Fruit fly (Drosophila melanogaster) whole organism, embryonic: ENCODE data around the gene Gr93a.

ENCODE experiments used
- ATbp ChIP-seq: fragments of 200-800 bp; sonication (Bioruptor generic); optimal IDR thresholded peaks from 2 replicates; lab custom pipeline; 2017; ENCODE audit warnings: missing biosample characterization, mild to moderate bottlenecking, missing genetic modification characterization, missing genetic modification reagents
- Aef1 ChIP-seq: fragments of 200-800 bp; sonication (Bioruptor generic); IDR thresholded peaks from 3 replicates; pipeline ENCODE4 v1.3.6; 2022; ENCODE audit warnings: missing biosample characterization, missing genetic modification characterization
- B-H2 ChIP-seq: fragments of 200-800 bp; sonication (Bioruptor generic); optimal IDR thresholded peaks from 2 replicates; lab custom pipeline; 2018; ENCODE audit warnings: missing biosample characterization, mild to moderate bottlenecking, missing genetic modification characterization
- CG10267 ChIP-seq: fragments of 200-800 bp; sonication (Bioruptor generic); optimal IDR thresholded peaks from 2 replicates; lab custom pipeline; 2018; ENCODE audit warnings: missing biosample characterization, mild to moderate bottlenecking, missing genetic modification characterization, moderate library complexity
- CG10321 ChIP-seq: fragments of 200-800 bp; sonication (Bioruptor generic); IDR thresholded peaks from 2 replicates; pipeline ENCODE4 v1.3.6; 2022; ENCODE audit warnings: missing biosample characterization, missing genetic modification characterization
- CG10565 ChIP-seq: fragments of 200-800 bp; sonication (Bioruptor generic); optimal IDR thresholded peaks from 3 replicates; lab custom pipeline; 2016; ENCODE audit warnings: missing biosample characterization, mild to moderate bottlenecking, missing genetic modification characterization
- CG10979 ChIP-seq: fragments of 200-800 bp; sonication (Bioruptor generic); optimal IDR thresholded peaks from 2 replicates; lab custom pipeline; 2018; ENCODE audit warnings: missing biosample characterization, mild to moderate bottlenecking, missing genetic modification characterization, moderate library complexity
- CG12104 ChIP-seq: fragments of 200-800 bp; sonication (Bioruptor generic); optimal IDR thresholded peaks from 3 replicates; lab custom pipeline; 2016; ENCODE audit warnings: missing biosample characterization, missing genetic modification characterization
- CG1233 ChIP-seq: fragments of 200-800 bp; sonication (Bioruptor generic); optimal IDR thresholded peaks from 4 replicates; lab custom pipeline; 2018; ENCODE audit warnings: missing biosample characterization, mild to moderate bottlenecking, missing genetic modification characterization
- CG12659 ChIP-seq: fragments of 200-800 bp; sonication (Bioruptor generic); optimal IDR thresholded peaks from 3 replicates; lab custom pipeline; 2017; ENCODE audit warnings: mild to moderate bottlenecking, missing biosample characterization, missing genetic modification reagents, missing genetic modification characterization
- CG15601 ChIP-seq: fragments of 200-800 bp; sonication (Bioruptor generic); optimal IDR thresholded peaks from 3 replicates; lab custom pipeline; 2019; ENCODE audit warnings: missing biosample characterization, mild to moderate bottlenecking, missing genetic modification characterization, moderate library complexity
- CG17186 ChIP-seq: fragments of 200-800 bp; sonication (Bioruptor generic); optimal IDR thresholded peaks from 3 replicates; lab custom pipeline; 2017; ENCODE audit warnings: missing biosample characterization, missing genetic modification reagents, missing genetic modification characterization
- CG2116 ChIP-seq: fragments of 200-800 bp; sonication (Bioruptor generic); optimal IDR thresholded peaks from 3 replicates; lab custom pipeline; 2018; ENCODE audit warnings: missing biosample characterization, mild to moderate bottlenecking, missing genetic modification characterization
- CG2678 ChIP-seq: fragments of 200-800 bp; sonication (Bioruptor generic); optimal IDR thresholded peaks from 3 replicates; lab custom pipeline; 2019; ENCODE audit warnings: missing biosample characterization, mild to moderate bottlenecking, missing genetic modification characterization, moderate library complexity
- CG31441 ChIP-seq: fragments of 200-800 bp; sonication (Bioruptor generic); IDR thresholded peaks from 2 replicates; pipeline ENCODE4 v1.3.6; 2022; ENCODE audit warnings: missing biosample characterization, missing genetic modification characterization
- CG3407 ChIP-seq: fragments of 200-800 bp; sonication (Bioruptor generic); optimal IDR thresholded peaks from 2 replicates; lab custom pipeline; 2018; ENCODE audit warnings: missing biosample characterization, mild to moderate bottlenecking, missing genetic modification characterization
- CG6175 ChIP-seq: fragments of 200-800 bp; sonication (Bioruptor generic); IDR thresholded peaks from 3 replicates; pipeline ENCODE4 v1.3.6; 2022; ENCODE audit warnings: missing biosample characterization, missing genetic modification characterization
- CG6683 ChIP-seq: fragments of 200-800 bp; sonication (Bioruptor generic); optimal IDR thresholded peaks from 2 replicates; lab custom pipeline; 2017; ENCODE audit warnings: missing biosample characterization, mild to moderate bottlenecking, missing genetic modification characterization, missing genetic modification reagents
- CG7357 ChIP-seq: fragments of 200-800 bp; sonication (Bioruptor generic); IDR thresholded peaks from 3 replicates; pipeline ENCODE4 v1.3.6; 2022; ENCODE audit warnings: missing biosample characterization, missing genetic modification characterization
- CG7987 ChIP-seq: fragments of 200-800 bp; sonication (Bioruptor generic); optimal IDR thresholded peaks from 2 replicates; lab custom pipeline; 2018; ENCODE audit warnings: missing biosample characterization, mild to moderate bottlenecking, missing genetic modification characterization, moderate library complexity
- CkIIα-i1 ChIP-seq: fragments of 200-800 bp; sonication (Bioruptor generic); IDR thresholded peaks from 2 replicates; pipeline ENCODE4 v1.3.6; 2022; ENCODE audit warnings: missing biosample characterization, missing genetic modification characterization
- D ChIP-seq, 2 experiments: fragments of 200-800 bp in 1 of 2; fragments of >200 bp in 1 of 2; sonication (Bioruptor generic) in 1 of 2; optimal IDR thresholded peaks; 2 replicates in 1 of 2; 3 replicates in 1 of 2; lab custom pipeline; 2017; ENCODE audit warnings: mild to moderate bottlenecking in 1 of 2, missing biosample characterization in 1 of 2, missing genetic modification characterization in 1 of 2, missing genetic modification reagents in 1 of 2
- Doc2 ChIP-seq: fragments of 200-800 bp; sonication (Bioruptor generic); IDR thresholded peaks from 2 replicates; pipeline ENCODE4 v1.3.6; 2022; ENCODE audit warnings: missing biosample characterization, missing genetic modification characterization
- ERR ChIP-seq: fragments of 200-800 bp; sonication (Bioruptor generic); optimal IDR thresholded peaks from 2 replicates; lab custom pipeline; 2016; ENCODE audit warnings: missing biosample characterization, missing genetic modification characterization
- HHEX ChIP-seq: fragments of 200-800 bp; sonication (Bioruptor generic); optimal IDR thresholded peaks from 3 replicates; lab custom pipeline; 2017; ENCODE audit warnings: missing biosample characterization, mild to moderate bottlenecking, missing genetic modification characterization, missing genetic modification reagents
- HmgZ ChIP-seq: fragments of 200-800 bp; sonication (Bioruptor generic); optimal IDR thresholded peaks from 2 replicates; lab custom pipeline; 2018; ENCODE audit warnings: missing biosample characterization, mild to moderate bottlenecking, missing genetic modification characterization
- NK7.1 ChIP-seq: fragments of 200-800 bp; sonication (Bioruptor generic); optimal IDR thresholded peaks from 3 replicates; lab custom pipeline; 2016; ENCODE audit warnings: missing biosample characterization, missing genetic modification characterization
- Nf-YC ChIP-seq: fragments of 200-800 bp; optimal IDR thresholded peaks from 3 replicates; lab custom pipeline; 2019; ENCODE audit warnings: missing biosample characterization, mild to moderate bottlenecking, missing genetic modification characterization, moderate library complexity
- Oli ChIP-seq: fragments of 200-800 bp; sonication (Bioruptor generic); optimal IDR thresholded peaks from 2 replicates; lab custom pipeline; 2018; ENCODE audit warnings: missing biosample characterization, mild to moderate bottlenecking, missing genetic modification characterization, moderate library complexity
- Rfx ChIP-seq: fragments of 200-800 bp; sonication (Bioruptor generic); IDR thresholded peaks from 2 replicates; pipeline ENCODE4 v1.3.6; 2022; ENCODE audit warnings: missing biosample characterization, missing genetic modification characterization
- ab ChIP-seq: fragments of 200-800 bp; sonication (Bioruptor generic); optimal IDR thresholded peaks from 2 replicates; lab custom pipeline; 2016; ENCODE audit warnings: missing biosample characterization, missing genetic modification characterization
- abd-A ChIP-seq: fragments of 200-800 bp; sonication (Bioruptor generic); optimal IDR thresholded peaks from 3 replicates; lab custom pipeline; 2019; ENCODE audit warnings: missing biosample characterization, mild to moderate bottlenecking, missing genetic modification characterization, moderate library complexity
- croc ChIP-seq: fragments of 200-800 bp; sonication (Bioruptor generic); conservative IDR thresholded peaks from 3 replicates; pipeline ENCODE4 v1.3.6; 2022; ENCODE audit warnings: missing biosample characterization, missing genetic modification characterization
- danr ChIP-seq: fragments of 200-800 bp; sonication (Bioruptor generic); IDR thresholded peaks from 2 replicates; pipeline ENCODE4 v1.3.6; 2022; ENCODE audit warnings: missing biosample characterization, missing genetic modification characterization
- dati ChIP-seq: fragments of 200-800 bp; sonication (Bioruptor generic); IDR thresholded peaks from 2 replicates; pipeline ENCODE4 v1.3.6; 2022; ENCODE audit warnings: missing biosample characterization, missing genetic modification characterization
- dimm ChIP-seq: fragments of 200-800 bp; sonication (Bioruptor generic); IDR thresholded peaks from 2 replicates; pipeline ENCODE4 v1.3.6; 2022; ENCODE audit warnings: missing biosample characterization, missing genetic modification characterization
- dmrt99B ChIP-seq: fragments of 200-800 bp; sonication (Bioruptor generic); optimal IDR thresholded peaks from 2 replicates; lab custom pipeline; 2018; ENCODE audit warnings: missing biosample characterization, mild to moderate bottlenecking, missing genetic modification characterization, moderate library complexity
- dpn ChIP-seq, 2 experiments: fragments of 200-800 bp; sonication (Bioruptor generic); optimal IDR thresholded peaks; 3 replicates each; lab custom pipeline; 2016; ENCODE audit warnings: missing biosample characterization in 2 of 2, missing genetic modification characterization in 2 of 2
- gem ChIP-seq: fragments of 200-800 bp; sonication (Bioruptor generic); optimal IDR thresholded peaks from 2 replicates; lab custom pipeline; 2019; ENCODE audit warnings: missing biosample characterization, mild to moderate bottlenecking, missing genetic modification characterization, moderate library complexity
- gro ChIP-seq: fragments of 200-800 bp; sonication (Bioruptor generic); optimal IDR thresholded peaks from 2 replicates; lab custom pipeline; 2016; ENCODE audit warnings: missing biosample characterization, missing genetic modification characterization
- gt ChIP-seq: fragments of 200-800 bp; sonication (Bioruptor generic); IDR thresholded peaks from 2 replicates; pipeline ENCODE4 v1.3.6; 2022; ENCODE audit warnings: missing biosample characterization, missing genetic modification characterization
- lola ChIP-seq, 3 experiments: fragments of >200 bp in 2 of 3; fragments of 200-800 bp in 1 of 3; sonication (Bioruptor generic) in 1 of 3; optimal IDR thresholded peaks; 2 replicates each; lab custom pipeline; 2017 to 2019; ENCODE audit warnings: missing biosample characterization in 3 of 3, missing genetic modification characterization in 3 of 3, mild to moderate bottlenecking in 1 of 3, moderate library complexity in 1 of 3
- mirr ChIP-seq: fragments of 200-800 bp; sonication (Bioruptor generic); optimal IDR thresholded peaks from 3 replicates; lab custom pipeline; 2018; ENCODE audit warnings: missing biosample characterization, mild to moderate bottlenecking, missing genetic modification characterization
- mld ChIP-seq: fragments of 200-800 bp; sonication (Bioruptor generic); IDR thresholded peaks from 3 replicates; pipeline ENCODE4 v1.3.6; 2022; ENCODE audit warnings: missing biosample characterization, missing genetic modification characterization; ENCODE audit not compliant: partially characterized antibody
- nmo ChIP-seq: fragments of 200-800 bp; sonication (Bioruptor generic); optimal IDR thresholded peaks from 2 replicates; lab custom pipeline; 2018; ENCODE audit warnings: missing biosample characterization, mild to moderate bottlenecking, missing genetic modification characterization, moderate library complexity
- pnt ChIP-seq: fragments of 200-800 bp; sonication (Bioruptor generic); optimal IDR thresholded peaks from 3 replicates; lab custom pipeline; 2016; ENCODE audit warnings: missing biosample characterization, missing genetic modification characterization
- sisA ChIP-seq: fragments of 200-800 bp; sonication (Bioruptor generic); IDR thresholded peaks from 2 replicates; pipeline ENCODE4 v1.3.6; 2022; ENCODE audit warnings: missing biosample characterization, missing genetic modification characterization
- sna ChIP-seq: fragments of 200-800 bp; sonication (Bioruptor generic); IDR thresholded peaks from 2 replicates; pipeline ENCODE4 v1.3.6; 2022; ENCODE audit warnings: missing biosample characterization, missing genetic modification characterization; ENCODE audit not compliant: partially characterized antibody
- unpg ChIP-seq: fragments of 200-800 bp; sonication (Bioruptor generic); optimal IDR thresholded peaks from 3 replicates; lab custom pipeline; 2018; ENCODE audit warnings: missing biosample characterization, mild to moderate bottlenecking, missing genetic modification characterization, moderate library complexity

The Gr93a gene

dm6 chr3R:21849988-21850460 lies 17.7 kb downstream of the Gr93a start (continued):
- TF ChIP-seq CG17186 (GFP tag; lab: Kevin White, UChicago) = no peak
- no peak for TF ChIP-seq Aef1 (GFP tag; lab: Robert Waterston, UW)
- no peak for TF ChIP-seq CkIIα-i1 (GFP tag; lab: Robert Waterston, UW)
- TF ChIP-seq ab (GFP tag; lab: Kevin White, UChicago) = no peak
- TF ChIP-seq gt (GFP tag; lab: Robert Waterston, UW) = no peak
- peak; percentile 34 for TF ChIP-seq unpg (GFP tag; lab: Kevin White, UChicago)
- TF ChIP-seq Rfx (GFP tag; lab: Robert Waterston, UW) = no peak
- TF ChIP-seq sna (GFP tag; lab: Robert Waterston, UW) = no peak
- no peak for TF ChIP-seq gro
- no peak for TF ChIP-seq CG7987 (GFP tag; lab: Kevin White, UChicago)
- peak; percentile 45; the same call in 1 of the 3 replicates for TF ChIP-seq croc (GFP tag; lab: Robert Waterston, UW)
- peak; percentile 27 for TF ChIP-seq dmrt99B (tag; lab: Kevin White, UChicago)
- TF ChIP-seq Doc2 (GFP tag; lab: Robert Waterston, UW) = no peak
- peak; percentile 50; the same call in 1 of the 2 replicates for TF ChIP-seq CG31441
- TF ChIP-seq D (optimal IDR thresholded peaks at IDR 0.05; lab: Kevin White, UChicago) = no peak
- peak; percentile 41 for TF ChIP-seq D (GFP tag; optimal IDR thresholded peaks at IDR 0.05; lab: Kevin White, UChicago)
- TF ChIP-seq ERR = no peak
- TF ChIP-seq CG6683 (GFP tag; lab: Kevin White, UChicago) = no peak
- TF ChIP-seq Oli (tag; lab: Kevin White, UChicago) = peak; percentile 51
- no peak for TF ChIP-seq NK7.1 (GFP tag; lab: Kevin White, UChicago)
- 0 out of 2 replicates have a peak, but pooled peaks have one; percentile 26 for TF ChIP-seq sisA (GFP tag; lab: Robert Waterston, UW)
- no peak for TF ChIP-seq CG12104 (GFP tag; lab: Kevin White, UChicago)
- TF ChIP-seq CG10979 (tag; lab: Kevin White, UChicago) = peak; percentile 41
- peak; percentile 33 for TF ChIP-seq pnt (GFP tag; lab: Kevin White, UChicago)
- no peak for TF ChIP-seq B-H2 (GFP tag; lab: Kevin White, UChicago)
- no peak for TF ChIP-seq abd-A (tag; lab: Kevin White, UChicago)
- peak; percentile 36 for TF ChIP-seq CG12659 (GFP tag; lab: Kevin White, UChicago)
- no peak for TF ChIP-seq mld (GFP tag; lab: Robert Waterston, UW)
- TF ChIP-seq CG10565 = no peak
- TF ChIP-seq gem (tag; lab: Kevin White, UChicago) = peak; percentile 43
- no peak for TF ChIP-seq CG1233
- TF ChIP-seq CG15601 (tag; lab: Kevin White, UChicago) = peak; percentile 50
- peak; percentile 45 for TF ChIP-seq CG2678 (tag; lab: Kevin White, UChicago)
- TF ChIP-seq CG7357 = 0 out of 3 replicates have a peak, but pooled peaks have one; percentile 13
- no peak for TF ChIP-seq mirr (GFP tag; lab: Kevin White, UChicago)
- TF ChIP-seq HHEX (GFP tag; lab: Kevin White, UChicago) = peak; percentile 37
- TF ChIP-seq CG3407 (GFP tag; lab: Kevin White, UChicago) = peak; percentile 20
- TF ChIP-seq lola (GFP tag; optimal IDR thresholded peaks at IDR 0.05; lab: Kevin White, UChicago) = peak in 1 of 3 experiments; percentile 55
- TF ChIP-seq CG10267 (tag; lab: Kevin White, UChicago) = peak; percentile 0
- peak; percentile 10 for TF ChIP-seq CG2116
- peak; percentile 36 to 62 for TF ChIP-seq dpn (GFP tag; optimal IDR thresholded peaks at IDR 0.05; lab: Kevin White, UChicago)
- TF ChIP-seq CG10321 (GFP tag; lab: Robert Waterston, UW) = no peak
- no peak for TF ChIP-seq dimm
- TF ChIP-seq dati (GFP tag; lab: Robert Waterston, UW) = no peak
- TF ChIP-seq CG6175 = peak; percentile 49; the same call in 1 of the 3 replicates
- peak; percentile 36 for TF ChIP-seq nmo (GFP tag; lab: Kevin White, UChicago)
- TF ChIP-seq HmgZ (tag; lab: Kevin White, UChicago) = no peak
- peak; percentile 24 for TF ChIP-seq ATbp (GFP tag; lab: Kevin White, UChicago)
- TF ChIP-seq danr (GFP tag; lab: Robert Waterston, UW) = no peak
- no peak for TF ChIP-seq Nf-YC (tag; lab: Kevin White, UChicago)
